Worm (Caenorhabditis elegans): ENCODE results near the gene str-13.

Gene str-13

ce11 chrV:2727101-2727500, at the start of gene str-13:
Gene str-13 (minus strand): TSS chrV:2727201.
- peak; percentile 39 for TF ChIP-seq nhr-85 (tag)
- TF ChIP-seq dpl-1 (GFP tag; optimal IDR thresholded peaks at IDR 0.05): no peak

ce11 chrV:2774042-2774441, 47.0 kb upstream of the str-13 start, which contains the start of gene srj-18:
Gene srj-18 (plus strand): TSS chrV:2774342.
- no peak for TF ChIP-seq fkh-4 (tag; optimal IDR thresholded peaks at IDR 0.05; ENCODE audit: borderline replicate concordance)
- no peak for TF ChIP-seq nhr-84 (tag; optimal IDR thresholded peaks at IDR 0.05)
- no peak for TF ChIP-seq ets-5 (GFP tag; IDR thresholded peaks at IDR 0.05)
- no peak for TF ChIP-seq hlh-17 (GFP tag; optimal IDR thresholded peaks at IDR 0.05; ENCODE audit: borderline replicate concordance)
- TF ChIP-seq snu-23 (GFP tag; optimal IDR thresholded peaks at IDR 0.05): no peak
- peak; percentile 59 for TF ChIP-seq fkh-8 (tag; optimal IDR thresholded peaks at IDR 0.05)

ce11 chrV:2771560-2771959, 44.6 kb upstream of the str-13 start, which contains the start of gene srh-56:
Gene srh-56 (plus strand): TSS chrV:2771860.
- TF ChIP-seq Y116A8C.19 (tag; optimal IDR thresholded peaks at IDR 0.05; ENCODE audit: borderline replicate concordance) (no peak), C04F5.9 (tag; optimal IDR thresholded peaks at IDR 0.05) (no peak), irx-1 (tag; optimal IDR thresholded peaks at IDR 0.05) (no peak), unc-62 (GFP tag; optimal IDR thresholded peaks at IDR 0.05) (no peak)

ce11 chrV:2769754-2770153, 42.8 kb upstream of the str-13 start, which contains the start of gene dhs-15:
Gene dhs-15 (minus strand): TSS chrV:2769854.
- TF ChIP-seq nhr-85 (tag) (peak; percentile 64), Y116A8C.19 (tag; optimal IDR thresholded peaks at IDR 0.05; ENCODE audit: borderline replicate concordance) (no peak)

ce11 chrV:2767465-2767864, 40.5 kb upstream of the str-13 start, which contains the start of gene R05D8.9:
Gene R05D8.9 (minus strand): TSS chrV:2767565.
- no peak for TF ChIP-seq nhr-85 (tag)
- TF ChIP-seq C16A3.4 (tag; optimal IDR thresholded peaks at IDR 0.05): no peak
- TF ChIP-seq nhr-47 (tag; optimal IDR thresholded peaks at IDR 0.05): no peak
- no peak for TF ChIP-seq C04F5.9 (tag; optimal IDR thresholded peaks at IDR 0.05)
- no peak for TF ChIP-seq skn-1 (tag; optimal IDR thresholded peaks at IDR 0.05)
- TF ChIP-seq aly-2 (tag; optimal IDR thresholded peaks at IDR 0.05): no peak
- no peak for TF ChIP-seq ces-1 (GFP tag; optimal IDR thresholded peaks at IDR 0.05)
- TF ChIP-seq nhr-237 (tag; optimal IDR thresholded peaks at IDR 0.05): no peak
- TF ChIP-seq egl-27 (tag; optimal IDR thresholded peaks at IDR 0.05): no peak
- no peak for TF ChIP-seq C34B4.2 (tag; optimal IDR thresholded peaks at IDR 0.05)

ce11 chrV:2765052-2765451, 38.1 kb upstream of the str-13 start, which contains the start of gene dhs-14:
Gene dhs-14 (minus strand): TSS chrV:2765200.
- peak; percentile 71 for TF ChIP-seq elt-2 (tag; optimal IDR thresholded peaks at IDR 0.05)
- TF ChIP-seq lin-35 (GFP tag; optimal IDR thresholded peaks at IDR 0.05): peak in 1 of 2 experiments; percentile 21
- TF ChIP-seq lin-39 (tag; optimal IDR thresholded peaks at IDR 0.05): no peak

ce11 chrV:2763105-2763504, 36.1 kb upstream of the str-13 start, which contains the start of gene R05D8.7:
Gene R05D8.7 (minus strand): TSS chrV:2763208.
- TF ChIP-seq ama-1 (optimal IDR thresholded peaks at IDR 0.05): no peak
- peak; percentile 32 for TF ChIP-seq skn-1 (tag; optimal IDR thresholded peaks at IDR 0.05)
- TF ChIP-seq nhr-11 (tag; optimal IDR thresholded peaks at IDR 0.05): no peak
- no peak for TF ChIP-seq efl-1 (optimal IDR thresholded peaks at IDR 0.05)
- TF ChIP-seq efl-1 (GFP tag; optimal IDR thresholded peaks at IDR 0.05 in 1 of 2): no peak
- TF ChIP-seq aha-1 (tag; optimal IDR thresholded peaks at IDR 0.05): no peak
- peak; percentile 57 for TF ChIP-seq nhr-20 (tag; optimal IDR thresholded peaks at IDR 0.05)
- TF ChIP-seq sptf-1 (tag; optimal IDR thresholded peaks at IDR 0.05): no peak
- TF ChIP-seq dpl-1 (GFP tag; optimal IDR thresholded peaks at IDR 0.05): no peak
- no peak for TF ChIP-seq nhr-28 (tag; optimal IDR thresholded peaks at IDR 0.05)
- no peak for TF ChIP-seq unc-98 (GFP tag; IDR thresholded peaks at IDR 0.05)
- TF ChIP-seq pqm-1 (tag; optimal IDR thresholded peaks at IDR 0.05): no peak
